Worm (Caenorhabditis elegans) whole organism, L1 larva: Measurements from ENCODE around the gene F31D4.2.

Experiments used
- C16A3.4 ChIP-seq: fragments of 150-350 bp; optimal IDR thresholded peaks from 2 replicates; lab custom pipeline; 2014; ENCODE audit warnings: missing biosample characterization, missing genetic modification characterization
- alr-1 ChIP-seq: fragments of 200-800 bp; sonication (Bioruptor generic); optimal IDR thresholded peaks from 2 replicates; lab custom pipeline; 2018; ENCODE audit warnings: borderline replicate concordance, mild to moderate bottlenecking, missing genetic modification characterization, missing compliant biosample characterization
- aly-2 ChIP-seq: fragments of 150-350 bp; optimal IDR thresholded peaks from 2 replicates; lab custom pipeline; 2014; ENCODE audit warnings: missing biosample characterization, missing genetic modification characterization
- ama-1 ChIP-seq: fragments of 150-350 bp; optimal IDR thresholded peaks from 2 replicates; lab custom pipeline; 2014
- blmp-1 ChIP-seq: fragments of 150-350 bp; optimal IDR thresholded peaks from 2 replicates; lab custom pipeline; 2014; ENCODE audit warnings: missing biosample characterization, missing genetic modification characterization
- ceh-8 ChIP-seq: fragments of 200-800 bp; sonication (Bioruptor generic); optimal IDR thresholded peaks from 2 replicates; lab custom pipeline; 2018; ENCODE audit warnings: mild to moderate bottlenecking, missing genetic modification characterization, moderate library complexity, missing compliant biosample characterization
- ceh-82 ChIP-seq, 3 experiments: fragments of 150-350 bp in 1 of 3; sonication (generic microtip) in 2 of 3; optimal IDR thresholded peaks; 2 replicates each; lab custom pipeline; 2014 to 2017; ENCODE audit warnings: missing biosample characterization in 3 of 3, missing genetic modification characterization in 3 of 3
- ces-1 ChIP-seq: fragments of 150-350 bp; optimal IDR thresholded peaks from 2 replicates; lab custom pipeline; 2014; ENCODE audit warnings: missing biosample characterization, missing genetic modification reagents, missing genetic modification characterization
- efl-1 ChIP-seq, 4 experiments: fragments of 150-350 bp; optimal IDR thresholded peaks in 3 of 4; peaks in 1 of 4; 1 replicate in 1 of 4; 2 replicates in 3 of 4; lab custom pipeline; 2014; ENCODE audit warnings: missing biosample characterization in 2 of 4, missing genetic modification characterization in 2 of 4, missing genetic modification reagents in 2 of 4
- elt-3 ChIP-seq, 6 experiments: fragments of 150-350 bp in 1 of 6; sonication (generic microtip); optimal IDR thresholded peaks; 2 replicates each; lab custom pipeline; 2017 to 2018; ENCODE audit warnings: missing biosample characterization in 6 of 6, missing genetic modification characterization in 6 of 6, inconsistent platforms in 1 of 6
- ets-5 ChIP-seq: fragments of 200-800 bp; sonication (Bioruptor generic); IDR thresholded peaks from 2 replicates; pipeline ENCODE4 v1.3.6; 2022; ENCODE audit warnings: missing genetic modification characterization, missing compliant biosample characterization
- fkh-8 ChIP-seq: sonication (generic microtip); optimal IDR thresholded peaks from 2 replicates; lab custom pipeline; 2016; ENCODE audit warnings: mild to moderate bottlenecking, missing genetic modification characterization, missing compliant biosample characterization
- grh-1 ChIP-seq: fragments of 200-800 bp; sonication (Bioruptor generic); IDR thresholded peaks from 2 replicates; pipeline ENCODE4 v1.3.6; 2022; ENCODE audit warnings: missing genetic modification reagents, missing genetic modification characterization, missing compliant biosample characterization
- hlh-17 ChIP-seq: fragments of 200-800 bp; sonication (Bioruptor generic); optimal IDR thresholded peaks from 2 replicates; lab custom pipeline; 2018; ENCODE audit warnings: missing genetic modification characterization, mild to moderate bottlenecking, missing compliant biosample characterization, moderate library complexity, borderline replicate concordance
- irx-1 ChIP-seq: sonication (generic microtip); optimal IDR thresholded peaks from 2 replicates; lab custom pipeline; 2016; ENCODE audit warnings: missing genetic modification characterization, missing compliant biosample characterization
- isw-1 ChIP-seq: fragments of 200-800 bp; sonication (Bioruptor generic); IDR thresholded peaks from 2 replicates; pipeline ENCODE4 v1.3.6; 2022; ENCODE audit warnings: missing genetic modification characterization, missing compliant biosample characterization
- lin-35 ChIP-seq, 2 experiments: fragments of 150-350 bp; optimal IDR thresholded peaks; 2 replicates each; lab custom pipeline; 2014; ENCODE audit warnings: missing biosample characterization in 2 of 2, missing genetic modification characterization in 2 of 2, missing genetic modification reagents in 2 of 2
- lir-3 ChIP-seq: sonication (generic microtip); optimal IDR thresholded peaks from 2 replicates; lab custom pipeline; 2016; ENCODE audit warnings: mild to moderate bottlenecking, missing genetic modification characterization, moderate library complexity, missing compliant biosample characterization; ENCODE audit not compliant: poor library complexity
- lsy-2 ChIP-seq, 2 experiments: fragments of 150-350 bp; optimal IDR thresholded peaks; 2 replicates each; lab custom pipeline; 2014; ENCODE audit warnings: missing biosample characterization in 2 of 2, missing genetic modification characterization in 2 of 2
- mdl-1 ChIP-seq, 2 experiments: fragments of 150-350 bp; optimal IDR thresholded peaks; 2 replicates each; lab custom pipeline; 2014 to 2017; ENCODE audit warnings: missing biosample characterization in 2 of 2, missing genetic modification characterization in 2 of 2, inconsistent platforms in 1 of 2
- nhr-12 ChIP-seq: sonication (generic microtip); optimal IDR thresholded peaks from 2 replicates; lab custom pipeline; 2017; ENCODE audit warnings: missing biosample characterization, missing genetic modification characterization
- nhr-19 ChIP-seq: fragments of 200-800 bp; sonication (Bioruptor generic); conservative IDR thresholded peaks from 2 replicates; pipeline ENCODE4 v1.3.6; 2022; ENCODE audit warnings: missing genetic modification characterization, missing compliant biosample characterization
- nhr-237 ChIP-seq: fragments of 150-350 bp; optimal IDR thresholded peaks from 2 replicates; lab custom pipeline; 2014; ENCODE audit warnings: missing biosample characterization, missing genetic modification characterization
- nhr-28 ChIP-seq: fragments of 150-350 bp; optimal IDR thresholded peaks from 2 replicates; lab custom pipeline; 2014; ENCODE audit warnings: missing biosample characterization, missing genetic modification characterization
- nhr-47 ChIP-seq: sonication (generic microtip); optimal IDR thresholded peaks from 2 replicates; lab custom pipeline; 2016; ENCODE audit warnings: mild to moderate bottlenecking, missing genetic modification characterization, moderate library complexity, missing compliant biosample characterization
- nhr-71 ChIP-seq: sonication (generic microtip); optimal IDR thresholded peaks from 2 replicates; lab custom pipeline; 2016; ENCODE audit warnings: mild to moderate bottlenecking, missing genetic modification characterization, moderate library complexity, missing compliant biosample characterization
- nhr-77 ChIP-seq: fragments of 150-350 bp; optimal IDR thresholded peaks from 2 replicates; lab custom pipeline; 2014; ENCODE audit warnings: missing biosample characterization, missing genetic modification characterization
- nhr-85 ChIP-seq: sonication (generic microtip); peaks from one replicate; lab custom pipeline; 2016; ENCODE audit warnings: missing genetic modification characterization, inconsistent platforms, missing compliant biosample characterization
- nhr-90 ChIP-seq: sonication (generic microtip); optimal IDR thresholded peaks from 2 replicates; lab custom pipeline; 2016; ENCODE audit warnings: mild to moderate bottlenecking, missing genetic modification characterization, missing compliant biosample characterization; ENCODE audit not compliant: poor library complexity
- rnt-1 ChIP-seq: sonication (generic microtip); optimal IDR thresholded peaks from 2 replicates; lab custom pipeline; 2016; ENCODE audit warnings: mild to moderate bottlenecking, missing genetic modification characterization, moderate library complexity, missing compliant biosample characterization
- snpc-4 ChIP-seq: fragments of 150-350 bp; optimal IDR thresholded peaks from 2 replicates; lab custom pipeline; 2014; ENCODE audit warnings: missing biosample characterization, missing genetic modification characterization
- snu-23 ChIP-seq: sonication (generic microtip); optimal IDR thresholded peaks from 2 replicates; lab custom pipeline; 2016; ENCODE audit warnings: missing genetic modification characterization, missing compliant biosample characterization
- sox-4 ChIP-seq: sonication (generic microtip); optimal IDR thresholded peaks from 2 replicates; lab custom pipeline; 2016; ENCODE audit warnings: missing genetic modification characterization, missing compliant biosample characterization
- sup-37 ChIP-seq: fragments of 200-800 bp; sonication (Bioruptor generic); optimal IDR thresholded peaks from 2 replicates; lab custom pipeline; 2018; ENCODE audit warnings: mild to moderate bottlenecking, missing genetic modification characterization, missing compliant biosample characterization
- swsn-7 ChIP-seq: sonication (generic microtip); optimal IDR thresholded peaks from 2 replicates; lab custom pipeline; 2016; ENCODE audit warnings: missing genetic modification characterization, missing compliant biosample characterization
- tbx-2 ChIP-seq: sonication (generic microtip); optimal IDR thresholded peaks from 2 replicates; lab custom pipeline; 2016; ENCODE audit warnings: missing genetic modification characterization, missing compliant biosample characterization
- tlp-1 ChIP-seq: fragments of 150-350 bp; optimal IDR thresholded peaks from 2 replicates; lab custom pipeline; 2014; ENCODE audit warnings: missing biosample characterization, missing genetic modification characterization
- unc-130 ChIP-seq: fragments of 150-350 bp; optimal IDR thresholded peaks from 2 replicates; lab custom pipeline; 2017; ENCODE audit warnings: missing biosample characterization, missing genetic modification characterization, inconsistent platforms
- unc-30 ChIP-seq: sonication (generic microtip); optimal IDR thresholded peaks from 2 replicates; lab custom pipeline; 2017; ENCODE audit warnings: missing biosample characterization, missing genetic modification characterization
- unc-62 ChIP-seq: fragments of 150-350 bp; optimal IDR thresholded peaks from 2 replicates; lab custom pipeline; 2014; ENCODE audit warnings: missing biosample characterization, missing genetic modification reagents, missing genetic modification characterization
- ztf-11 ChIP-seq, 2 experiments: sonication (generic microtip); optimal IDR thresholded peaks; 2 replicates each; lab custom pipeline; 2016 to 2017; ENCODE audit warnings: missing genetic modification characterization in 2 of 2, missing biosample characterization in 1 of 2, missing compliant biosample characterization in 1 of 2

Gene F31D4.2

DNA sequence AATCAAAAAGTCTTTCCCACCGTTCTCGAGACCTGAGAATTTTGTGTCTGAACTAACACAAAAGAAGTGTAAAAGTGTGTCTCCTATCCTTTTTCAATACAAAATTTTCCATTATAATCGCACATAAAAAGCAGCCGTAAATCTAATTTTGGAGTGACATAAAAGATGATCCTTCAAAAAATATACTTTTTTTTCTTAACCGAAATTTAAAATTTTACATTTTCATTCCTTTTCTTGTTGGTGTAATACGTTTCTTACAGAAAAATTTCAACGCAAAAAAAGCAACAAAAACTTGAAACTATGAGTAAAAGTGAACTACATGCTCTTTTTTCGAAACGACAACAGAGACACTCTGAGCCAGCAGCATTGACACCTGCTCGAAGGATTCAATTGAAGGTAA is 38.3 kb downstream of the F31D4.2 start, which contains the start of gene Y44A6D.6:
Y44A6D.6 (plus strand) TSS at position 301 of the 400 bp plus-strand sequence.
- TF ChIP-seq ets-5 (no peak), ceh-8 (GFP tag; lab: Kevin White, UChicago) (no peak), mdl-1 (tag; optimal IDR thresholded peaks at IDR 0.05; lab: Kevin White, UChicago) (no peak), unc-62 (GFP tag; lab: Kevin White, UChicago) (no peak)
- TF ChIP-seq, all 84 proteins: peak for 0

DNA sequence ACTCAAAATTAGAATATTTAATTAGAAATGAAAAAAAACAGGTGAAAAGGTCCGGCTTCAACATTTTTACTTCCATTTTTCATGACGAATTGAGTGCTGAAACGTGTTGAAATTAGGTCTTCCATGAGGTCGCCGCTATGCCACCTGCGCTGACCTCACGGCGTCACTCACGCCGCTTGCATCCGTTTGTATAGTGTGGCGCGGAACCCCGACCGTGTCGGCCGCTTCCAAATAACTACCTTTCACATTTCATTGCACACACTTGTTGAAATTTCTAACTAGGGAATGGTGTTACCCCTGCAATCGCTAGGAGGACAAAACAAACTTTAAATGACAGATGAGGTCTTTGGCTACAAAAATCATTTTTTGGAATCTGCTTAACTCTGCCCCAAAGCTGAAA is 41.9 kb downstream of the F31D4.2 start:
- peak; percentile 10 for TF ChIP-seq nhr-71 (tag; lab: Kevin White, UChicago)
- TF ChIP-seq snpc-4 (tag; lab: Kevin White, UChicago): peak; percentile 94
- peak; percentile 27 for TF ChIP-seq nhr-85 (tag; lab: Kevin White, UChicago)
- peak; percentile 17 for TF ChIP-seq nhr-47 (tag; lab: Kevin White, UChicago)
- peak; percentile 23 for TF ChIP-seq nhr-90 (tag; lab: Kevin White, UChicago)
- peak; percentile 4 for TF ChIP-seq snu-23 (GFP tag; lab: Kevin White, UChicago)
- peak; percentile 23; the same call in 1 of the 2 replicates for TF ChIP-seq grh-1 (GFP tag; lab: Robert Waterston, UW)

ce11 chrV:20802906-20803305 is 42.4 kb downstream of the F31D4.2 start, which contains the start of gene Y44A6D.5:
Y44A6D.5 (minus strand) TSS chrV:20803006.
- TF ChIP-seq hlh-17 (GFP tag; lab: Kevin White, UChicago): no peak
- TF ChIP-seq efl-1 (optimal IDR thresholded peaks at IDR 0.05; lab: Kevin White, UChicago): no peak
- TF ChIP-seq efl-1 (GFP tag; optimal IDR thresholded peaks at IDR 0.05 in 1 of 2; lab: Kevin White, UChicago): peak in 1 of 2 experiments; percentile 66
- TF ChIP-seq nhr-237 (tag; lab: Kevin White, UChicago): no peak
- no peak for TF ChIP-seq ets-5
- no peak for TF ChIP-seq nhr-85 (tag; lab: Kevin White, UChicago)
- no peak for TF ChIP-seq swsn-7 (tag; lab: Kevin White, UChicago)
- TF ChIP-seq ces-1 (GFP tag; lab: Kevin White, UChicago): no peak
- TF ChIP-seq, all 84 proteins: peak for 1

- TF ChIP-seq ceh-8 (GFP tag; lab: Kevin White, UChicago) (peak; percentile 26), unc-30 (tag; lab: Kevin White, UChicago) (no peak)
- TF ChIP-seq, all 84 proteins: peak for 1
Observed at ce11 chrV:20797918-20798317, 47.4 kb downstream of the F31D4.2 start, which contains the start of gene sdf-9. sdf-9 (plus strand) TSS chrV:20798218.

ce11 chrV:20795374-20795773 is 50.0 kb downstream of the F31D4.2 start:
- TF ChIP-seq rnt-1 (tag; lab: Kevin White, UChicago): peak; percentile 20
- TF ChIP-seq nhr-19 (GFP tag; lab: Robert Waterston, UW): peak; percentile 39

DNA sequence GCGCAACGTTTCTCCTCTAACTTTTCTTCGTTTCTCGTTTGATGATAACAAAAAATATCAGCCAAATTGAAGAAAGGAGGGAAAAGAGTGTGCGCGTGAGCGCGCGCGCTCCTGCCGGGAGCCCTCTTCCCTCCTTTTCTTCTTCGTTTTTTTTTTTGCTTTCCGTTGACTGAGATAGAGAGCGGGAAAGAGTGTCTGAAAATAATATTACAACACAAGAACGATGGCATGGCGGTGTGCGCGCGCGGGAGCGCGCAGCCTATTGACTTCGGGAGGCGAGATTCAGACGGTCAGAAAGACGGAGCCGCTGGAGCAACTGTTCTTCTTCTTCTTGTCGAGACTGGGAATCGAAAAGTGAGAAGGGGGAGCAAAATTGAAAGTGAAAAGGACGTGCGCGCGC is 51.6 kb downstream of the F31D4.2 start:
- TF ChIP-seq lin-35 (GFP tag; optimal IDR thresholded peaks at IDR 0.05; lab: Kevin White, UChicago): peak in 1 of 2 experiments; percentile 8
- peak; percentile 29 for TF ChIP-seq unc-130 (tag; lab: Kevin White, UChicago)
- peak in 1 of 2 experiments; percentile 19 for TF ChIP-seq mdl-1 (tag; optimal IDR thresholded peaks at IDR 0.05; lab: Kevin White, UChicago)
- peak in 1 of 2 experiments; percentile 48 for TF ChIP-seq lsy-2 (tag; optimal IDR thresholded peaks at IDR 0.05; lab: Kevin White, UChicago)
- TF ChIP-seq tlp-1: no peak
- no peak for TF ChIP-seq snpc-4 (tag; lab: Kevin White, UChicago)
- no peak for TF ChIP-seq ceh-82 (tag; optimal IDR thresholded peaks at IDR 0.05; lab: Kevin White, UChicago)
- no peak for TF ChIP-seq alr-1 (tag; lab: Kevin White, UChicago)
- no peak for TF ChIP-seq irx-1 (tag; lab: Kevin White, UChicago)
- TF ChIP-seq nhr-12 (tag; lab: Kevin White, UChicago): no peak
- TF ChIP-seq isw-1 (GFP tag; lab: Robert Waterston, UW): no peak
- TF ChIP-seq aly-2 (tag; lab: Kevin White, UChicago): no peak
- TF ChIP-seq nhr-71 (tag; lab: Kevin White, UChicago): peak; percentile 55
- TF ChIP-seq sox-4 (tag; lab: Kevin White, UChicago): no peak
- TF ChIP-seq tbx-2 (tag; lab: Kevin White, UChicago): no peak
- no peak for TF ChIP-seq sup-37
- TF ChIP-seq nhr-77 (tag; lab: Kevin White, UChicago): no peak
- no peak for TF ChIP-seq elt-3 (tag; optimal IDR thresholded peaks at IDR 0.05; lab: Kevin White, UChicago)
- TF ChIP-seq ama-1 (lab: Kevin White, UChicago): no peak
- no peak for TF ChIP-seq ets-5
- TF ChIP-seq blmp-1: no peak
- TF ChIP-seq ztf-11 (tag; optimal IDR thresholded peaks at IDR 0.05; lab: Kevin White, UChicago): no peak
- TF ChIP-seq nhr-28 (tag; lab: Kevin White, UChicago): no peak
- no peak for TF ChIP-seq C16A3.4 (tag; lab: Kevin White, UChicago)
- TF ChIP-seq snu-23 (GFP tag; lab: Kevin White, UChicago): peak; percentile 52
- no peak for TF ChIP-seq lir-3 (tag; lab: Kevin White, UChicago)
- no peak for TF ChIP-seq fkh-8 (tag; lab: Kevin White, UChicago)
